Fruit fly (Drosophila melanogaster) whole organism, embryonic: Measurements from ENCODE around the gene CG16789.

ENCODE experiments used
- Adf1 ChIP-seq: fragments of 200-800 bp; sonication (Bioruptor generic); IDR thresholded peaks from 2 replicates; pipeline ENCODE4 v1.3.6; 2022; ENCODE audit warnings: missing biosample characterization, missing genetic modification characterization
- Atf3 ChIP-seq: fragments of 200-800 bp; sonication (Bioruptor generic); optimal IDR thresholded peaks from 3 replicates; lab custom pipeline; 2016; ENCODE audit warnings: missing biosample characterization, missing genetic modification characterization
- CG10147 ChIP-seq: fragments of 200-800 bp; sonication (Bioruptor generic); optimal IDR thresholded peaks from 2 replicates; lab custom pipeline; 2019; ENCODE audit warnings: missing biosample characterization, mild to moderate bottlenecking, missing genetic modification characterization, moderate library complexity
- CG11696 ChIP-seq: fragments of 200-800 bp; sonication (Bioruptor generic); IDR thresholded peaks from 2 replicates; pipeline ENCODE4 v1.3.6; 2022; ENCODE audit warnings: missing biosample characterization, missing genetic modification characterization
- CG12104 ChIP-seq: fragments of 200-800 bp; sonication (Bioruptor generic); optimal IDR thresholded peaks from 3 replicates; lab custom pipeline; 2016; ENCODE audit warnings: missing biosample characterization, missing genetic modification characterization
- CG12659 ChIP-seq: fragments of 200-800 bp; sonication (Bioruptor generic); optimal IDR thresholded peaks from 3 replicates; lab custom pipeline; 2017; ENCODE audit warnings: mild to moderate bottlenecking, missing biosample characterization, missing genetic modification reagents, missing genetic modification characterization
- CG14441 ChIP-seq: fragments of 200-800 bp; sonication (Bioruptor generic); IDR thresholded peaks from 2 replicates; pipeline ENCODE4 v1.3.6; 2022; ENCODE audit warnings: missing biosample characterization, missing genetic modification characterization
- CG15269 ChIP-seq: fragments of 200-800 bp; sonication (Bioruptor generic); optimal IDR thresholded peaks from 2 replicates; lab custom pipeline; 2018; ENCODE audit warnings: missing biosample characterization, mild to moderate bottlenecking, missing genetic modification characterization, moderate library complexity
- CG15601 ChIP-seq: fragments of 200-800 bp; sonication (Bioruptor generic); optimal IDR thresholded peaks from 3 replicates; lab custom pipeline; 2019; ENCODE audit warnings: missing biosample characterization, mild to moderate bottlenecking, missing genetic modification characterization, moderate library complexity
- CG2129 ChIP-seq: fragments of 200-800 bp; sonication (Bioruptor generic); IDR thresholded peaks from 2 replicates; pipeline ENCODE4 v1.3.6; 2022; ENCODE audit warnings: missing biosample characterization, missing genetic modification characterization; ENCODE audit not compliant: partially characterized antibody
- CG2678 ChIP-seq: fragments of 200-800 bp; sonication (Bioruptor generic); optimal IDR thresholded peaks from 3 replicates; lab custom pipeline; 2019; ENCODE audit warnings: missing biosample characterization, mild to moderate bottlenecking, missing genetic modification characterization, moderate library complexity
- CG2889 ChIP-seq: fragments of 200-800 bp; sonication (Bioruptor generic); IDR thresholded peaks from 3 replicates; pipeline ENCODE4 v1.3.6; 2022; ENCODE audit warnings: missing biosample characterization, missing genetic modification characterization
- CG3847 ChIP-seq: fragments of 200-800 bp; sonication (Bioruptor generic); IDR thresholded peaks from 2 replicates; pipeline ENCODE4 v1.3.6; 2022; ENCODE audit warnings: missing biosample characterization, missing genetic modification characterization
- CG42726 ChIP-seq: fragments of 200-800 bp; sonication (Bioruptor generic); IDR thresholded peaks from 2 replicates; pipeline ENCODE4 v1.3.6; 2022; ENCODE audit warnings: missing biosample characterization, missing genetic modification characterization; ENCODE audit not compliant: partially characterized antibody
- CG4707 ChIP-seq: fragments of 200-800 bp; sonication (Bioruptor generic); optimal IDR thresholded peaks from 2 replicates; lab custom pipeline; 2018; ENCODE audit warnings: missing biosample characterization, mild to moderate bottlenecking, missing genetic modification characterization, moderate library complexity
- CG7745 ChIP-seq: fragments of 200-800 bp; sonication (Bioruptor generic); optimal IDR thresholded peaks from 2 replicates; lab custom pipeline; 2018; ENCODE audit warnings: missing biosample characterization, mild to moderate bottlenecking, missing genetic modification characterization, moderate library complexity
- CG7928 ChIP-seq: fragments of 200-800 bp; sonication (Bioruptor generic); optimal IDR thresholded peaks from 2 replicates; lab custom pipeline; 2017; ENCODE audit warnings: missing biosample characterization, mild to moderate bottlenecking, missing genetic modification characterization
- CG8388 ChIP-seq: fragments of 200-800 bp; sonication (Bioruptor generic); optimal IDR thresholded peaks from 2 replicates; lab custom pipeline; 2019; ENCODE audit warnings: missing biosample characterization, mild to moderate bottlenecking, missing genetic modification characterization, moderate library complexity
- Dip2 ChIP-seq: fragments of 200-800 bp; sonication (Bioruptor generic); IDR thresholded peaks from 2 replicates; pipeline ENCODE4 v1.3.6; 2022; ENCODE audit warnings: missing biosample characterization, missing genetic modification characterization
- Kr ChIP-seq: fragments of 200-800 bp; sonication (Bioruptor generic); optimal IDR thresholded peaks from 2 replicates; lab custom pipeline; 2017; ENCODE audit warnings: missing biosample characterization, mild to moderate bottlenecking, missing genetic modification characterization
- Myb ChIP-seq: fragments of 200-800 bp; sonication (Bioruptor generic); optimal IDR thresholded peaks from 2 replicates; lab custom pipeline; 2016; ENCODE audit warnings: missing biosample characterization, missing genetic modification characterization
- Nf-YB ChIP-seq: fragments of 200-800 bp; sonication (Bioruptor generic); optimal IDR thresholded peaks from 3 replicates; lab custom pipeline; 2019; ENCODE audit warnings: missing biosample characterization, mild to moderate bottlenecking, missing genetic modification characterization, moderate library complexity
- Optix ChIP-seq: fragments of 200-800 bp; sonication (Bioruptor generic); IDR thresholded peaks from 3 replicates; pipeline ENCODE4 v1.3.6; 2022; ENCODE audit warnings: missing biosample characterization, missing genetic modification characterization
- Usf ChIP-seq: fragments of 200-800 bp; sonication (Bioruptor generic); optimal IDR thresholded peaks from 2 replicates; lab custom pipeline; 2017; ENCODE audit warnings: missing genotype, missing biosample characterization, missing genetic modification characterization
- croc ChIP-seq: fragments of 200-800 bp; sonication (Bioruptor generic); conservative IDR thresholded peaks from 3 replicates; pipeline ENCODE4 v1.3.6; 2022; ENCODE audit warnings: missing biosample characterization, missing genetic modification characterization
- dysf ChIP-seq: fragments of 200-800 bp; sonication (Bioruptor generic); IDR thresholded peaks from 3 replicates; pipeline ENCODE4 v1.3.6; 2022; ENCODE audit warnings: missing biosample characterization, missing genetic modification characterization
- fd96Cb ChIP-seq: fragments of 200-800 bp; sonication (Bioruptor generic); optimal IDR thresholded peaks from 2 replicates; lab custom pipeline; 2018; ENCODE audit warnings: missing biosample characterization, mild to moderate bottlenecking, missing genetic modification characterization, moderate library complexity
- fu2 ChIP-seq: fragments of 200-800 bp; sonication (Bioruptor generic); optimal IDR thresholded peaks from 2 replicates; lab custom pipeline; 2016; ENCODE audit warnings: missing biosample characterization, missing genetic modification characterization
- gcm ChIP-seq: fragments of 200-800 bp; sonication (Bioruptor generic); optimal IDR thresholded peaks from 2 replicates; lab custom pipeline; 2019; ENCODE audit warnings: missing biosample characterization, mild to moderate bottlenecking, missing genetic modification characterization, moderate library complexity
- gcm2 ChIP-seq: fragments of 200-800 bp; sonication (Bioruptor generic); optimal IDR thresholded peaks from 2 replicates; lab custom pipeline; 2016; ENCODE audit warnings: missing biosample characterization, missing genetic modification characterization
- gt ChIP-seq: fragments of 200-800 bp; sonication (Bioruptor generic); IDR thresholded peaks from 2 replicates; pipeline ENCODE4 v1.3.6; 2022; ENCODE audit warnings: missing biosample characterization, missing genetic modification characterization
- h ChIP-seq: fragments of >200 bp; optimal IDR thresholded peaks from 2 replicates; lab custom pipeline; 2017
- hkb ChIP-seq, 2 experiments: fragments of 200-800 bp in 1 of 2; fragments of >200 bp in 1 of 2; sonication (Bioruptor generic) in 1 of 2; IDR thresholded peaks in 1 of 2; optimal IDR thresholded peaks in 1 of 2; 2 replicates each; pipeline versions ENCODE4 v1.3.6 to Lab custom; 2017 to 2022; ENCODE audit warnings: missing biosample characterization in 1 of 2, missing genetic modification characterization in 1 of 2
- jing ChIP-seq: fragments of 200-800 bp; sonication (Bioruptor generic); optimal IDR thresholded peaks from 2 replicates; lab custom pipeline; 2018; ENCODE audit warnings: missing biosample characterization, mild to moderate bottlenecking, missing genetic modification characterization
- pum ChIP-seq: fragments of 200-800 bp; sonication (Bioruptor generic); optimal IDR thresholded peaks from 2 replicates; lab custom pipeline; 2016; ENCODE audit warnings: missing biosample characterization, missing genetic modification characterization
- sens-2 ChIP-seq: fragments of 200-800 bp; sonication (Bioruptor generic); IDR thresholded peaks from 2 replicates; pipeline ENCODE4 v1.3.6; 2022; ENCODE audit warnings: missing biosample characterization, missing genetic modification characterization
- shn ChIP-seq: fragments of 200-800 bp; sonication (Bioruptor generic); optimal IDR thresholded peaks from 3 replicates; lab custom pipeline; 2016; ENCODE audit warnings: missing biosample characterization, missing genetic modification characterization
- sima ChIP-seq: fragments of 200-800 bp; sonication (Bioruptor generic); optimal IDR thresholded peaks from 2 replicates; lab custom pipeline; 2016; ENCODE audit warnings: missing biosample characterization, missing genetic modification characterization
- sisA ChIP-seq: fragments of 200-800 bp; sonication (Bioruptor generic); IDR thresholded peaks from 2 replicates; pipeline ENCODE4 v1.3.6; 2022; ENCODE audit warnings: missing biosample characterization, missing genetic modification characterization
- sna ChIP-seq: fragments of 200-800 bp; sonication (Bioruptor generic); IDR thresholded peaks from 2 replicates; pipeline ENCODE4 v1.3.6; 2022; ENCODE audit warnings: missing biosample characterization, missing genetic modification characterization; ENCODE audit not compliant: partially characterized antibody
- ssp ChIP-seq: fragments of 200-800 bp; sonication (Bioruptor generic); IDR thresholded peaks from 2 replicates; pipeline ENCODE4 v1.3.6; 2022; ENCODE audit warnings: missing biosample characterization, missing genetic modification characterization
- sug ChIP-seq: fragments of 200-800 bp; optimal IDR thresholded peaks from 2 replicates; lab custom pipeline; 2019; ENCODE audit warnings: missing biosample characterization, mild to moderate bottlenecking, missing genetic modification characterization, moderate library complexity
- tgo ChIP-seq: fragments of 200-800 bp; sonication (Bioruptor generic); IDR thresholded peaks from 3 replicates; pipeline ENCODE4 v1.3.6; 2022; ENCODE audit warnings: missing biosample characterization, missing genetic modification characterization
- tna ChIP-seq: fragments of 200-800 bp; sonication (Bioruptor generic); IDR thresholded peaks from 2 replicates; pipeline ENCODE4 v1.3.6; 2022; ENCODE audit warnings: missing biosample characterization, missing genetic modification characterization; ENCODE audit not compliant: partially characterized antibody

The CG16789 gene

DNA sequence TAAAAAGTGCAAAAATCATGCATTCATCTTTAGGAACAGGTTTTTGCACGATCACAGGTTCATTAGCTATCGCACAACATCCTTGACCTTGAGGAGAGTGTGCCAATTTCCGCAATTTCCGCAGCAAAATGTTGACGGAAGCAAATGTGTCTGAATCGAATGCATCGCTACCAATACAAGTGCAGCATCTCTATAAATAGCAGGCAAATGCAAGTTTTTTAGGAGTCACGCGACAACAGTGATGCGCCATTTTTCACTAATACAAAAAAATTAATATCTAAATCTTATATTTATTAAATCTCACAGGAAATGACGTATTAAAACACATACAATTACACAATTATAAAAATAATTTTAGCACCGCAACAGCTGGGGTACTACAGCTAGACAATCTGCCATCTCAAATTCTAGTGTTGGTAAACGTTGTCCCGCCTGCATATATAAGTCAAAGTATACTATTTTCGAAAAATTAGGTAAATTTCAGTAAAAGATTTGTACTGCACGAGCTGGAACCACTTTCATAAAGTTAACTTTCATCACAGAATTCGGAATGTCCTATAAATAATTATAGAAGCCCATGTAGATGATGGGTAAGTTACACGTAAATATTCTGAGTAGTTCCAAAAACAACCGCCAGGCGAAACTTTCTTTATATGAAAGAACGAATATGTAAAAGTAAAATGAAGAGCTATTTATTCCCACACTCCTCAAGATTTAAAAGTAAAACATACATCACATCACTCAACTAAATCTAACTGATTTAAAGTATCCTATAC, 8.0 kb downstream of the CG16789 start, which contains the start of gene CG9399 (continued):
- TF ChIP-seq sisA (peak; percentile 98), CG8388 (peak; percentile 97), CG2129 (peak; percentile 24; the same call in 1 of the 2 replicates), CG15601 (tag; lab: Kevin White, UChicago) (peak; percentile 96), gt (peak; percentile 96), sima (peak; percentile 83), CG2889 (GFP tag; lab: Robert Waterston, UW) (peak; percentile 97), h (lab: Kevin White, UChicago) (no peak), CG15269 (tag; lab: Kevin White, UChicago) (peak; percentile 97), Dip2 (peak; percentile 56), Myb (GFP tag; lab: Kevin White, UChicago) (peak; percentile 67), dysf (GFP tag; lab: Robert Waterston, UW) (peak; percentile 98), fu2 (GFP tag; lab: Kevin White, UChicago) (peak; percentile 92), CG2678 (peak; percentile 96), Optix (GFP tag; lab: Robert Waterston, UW) (peak; percentile 98), sna (GFP tag; lab: Robert Waterston, UW) (0 out of 2 replicates have a peak, but pooled peaks have one; percentile 33), Atf3 (GFP tag; lab: Kevin White, UChicago) (peak; percentile 92), CG12659 (GFP tag; lab: Kevin White, UChicago) (peak; percentile 99), Kr (GFP tag; lab: Kevin White, UChicago) (no peak), Usf (GFP tag; lab: Kevin White, UChicago) (peak; percentile 94), CG11696 (peak; percentile 92), gcm2 (GFP tag; lab: Kevin White, UChicago) (peak; percentile 96), CG7745 (tag; lab: Kevin White, UChicago) (peak; percentile 89), sens-2 (GFP tag; lab: Robert Waterston, UW) (peak; percentile 97), fd96Cb (tag; lab: Kevin White, UChicago) (peak; percentile 96), gcm (GFP tag; lab: Kevin White, UChicago) (peak; percentile 98), croc (GFP tag; lab: Robert Waterston, UW) (peak; percentile 95), CG12104 (GFP tag; lab: Kevin White, UChicago) (peak; percentile 93), CG3847 (GFP tag; lab: Robert Waterston, UW) (peak; percentile 97), pum (GFP tag; lab: Kevin White, UChicago) (peak; percentile 91), Adf1 (GFP tag; lab: Robert Waterston, UW) (peak; percentile 75), CG7928 (GFP tag; lab: Kevin White, UChicago) (peak; percentile 72), jing (peak; percentile 95), CG10147 (GFP tag; lab: Kevin White, UChicago) (peak; percentile 92), tgo (peak; percentile 98), hkb (optimal IDR thresholded peaks at IDR 0.05; lab: Kevin White, UChicago) (no peak), hkb (GFP tag; IDR thresholded peaks at IDR 0.05; lab: Robert Waterston, UW) (peak; percentile 98), ssp (GFP tag; lab: Robert Waterston, UW) (peak; percentile 93), tna (no peak), shn (GFP tag; lab: Kevin White, UChicago) (peak; percentile 93), sug (tag; lab: Kevin White, UChicago) (peak; percentile 93), CG14441 (GFP tag; lab: Robert Waterston, UW) (peak; percentile 98), Nf-YB (peak; percentile 86), CG4707 (GFP tag; lab: Kevin White, UChicago) (peak; percentile 86), CG42726 (GFP tag; lab: Robert Waterston, UW) (peak; percentile 62; the same call in 1 of the 2 replicates)
